Worm (Caenorhabditis elegans): ENCODE results near the gene nspg-9.

The nspg-9 gene

ce11 chrIV:14491135-14491534 lies 34.4 kb downstream of the nspg-9 start:
- TF ChIP-seq zag-1 (tag; optimal IDR thresholded peaks at IDR 0.05) (no peak), nfya-1 (tag; optimal IDR thresholded peaks at IDR 0.05; ENCODE audit: insufficient read depth) (peak; percentile 79)

ce11 chrIV:14495474-14495873 lies 38.8 kb downstream of the nspg-9 start:
- TF ChIP-seq R02D3.7 (tag; optimal IDR thresholded peaks at IDR 0.05) = no peak
- no peak for TF ChIP-seq eor-1 (tag; optimal IDR thresholded peaks at IDR 0.05)

DNA sequence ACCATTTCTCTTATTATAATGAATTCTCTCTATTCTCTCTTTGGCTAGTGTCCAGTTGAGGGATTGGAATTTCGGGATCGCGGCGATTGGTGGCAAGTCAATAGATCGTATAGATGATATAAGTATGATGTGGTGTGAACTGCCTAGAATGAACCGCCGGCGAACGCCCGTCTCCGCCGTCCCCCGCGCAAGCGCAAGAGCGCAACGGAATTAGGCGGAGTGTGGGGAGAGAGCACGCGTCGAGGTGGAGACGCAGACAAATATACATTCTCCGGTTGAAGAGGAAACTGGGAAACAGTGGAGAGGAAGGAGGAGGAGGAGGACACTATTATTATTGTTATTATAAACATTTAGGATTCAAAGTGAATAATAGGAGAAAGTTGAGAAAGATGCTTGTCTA lies 39.8 kb downstream of the nspg-9 start:
- no peak for TF ChIP-seq ceh-28 (tag; optimal IDR thresholded peaks at IDR 0.05)
- TF ChIP-seq hmg-11 (tag; optimal IDR thresholded peaks at IDR 0.05) = peak; percentile 51

- TF ChIP-seq lin-15B (tag; optimal IDR thresholded peaks at IDR 0.05) (no peak), nhr-28 (tag; optimal IDR thresholded peaks at IDR 0.05) (no peak), elt-3 (tag; optimal IDR thresholded peaks at IDR 0.05) (no peak), ztf-11 (tag; optimal IDR thresholded peaks at IDR 0.05) (no peak), nhr-11 (tag; optimal IDR thresholded peaks at IDR 0.05) (no peak), mml-1 (tag; optimal IDR thresholded peaks at IDR 0.05) (no peak), ceh-82 (tag; optimal IDR thresholded peaks at IDR 0.05) (no peak), snpc-4 (tag; optimal IDR thresholded peaks at IDR 0.05) (no peak), egl-5 (tag; optimal IDR thresholded peaks at IDR 0.05) (no peak), mdl-1 (tag; optimal IDR thresholded peaks at IDR 0.05) (no peak), nhr-67 (tag; optimal IDR thresholded peaks at IDR 0.05) (no peak), ceh-28 (tag; optimal IDR thresholded peaks at IDR 0.05) (no peak), elt-1 (tag; optimal IDR thresholded peaks at IDR 0.05) (no peak), egl-27 (tag; optimal IDR thresholded peaks at IDR 0.05) (no peak), hmg-11 (tag; optimal IDR thresholded peaks at IDR 0.05) (no peak), ZK546.5 (tag; optimal IDR thresholded peaks at IDR 0.05) (no peak), ama-1 (optimal IDR thresholded peaks at IDR 0.05) (no peak), daf-12 (tag; optimal IDR thresholded peaks at IDR 0.05) (no peak), nhr-25 (tag; optimal IDR thresholded peaks at IDR 0.05) (no peak), elt-2 (tag; optimal IDR thresholded peaks at IDR 0.05) (no peak)
These were observed 48.4 kb downstream of the nspg-9 start, which contains the start of gene tag-273 for ce11 chrIV:14505066-14505465. TSS of gene tag-273 (minus strand) at chrIV:14505166.

DNA sequence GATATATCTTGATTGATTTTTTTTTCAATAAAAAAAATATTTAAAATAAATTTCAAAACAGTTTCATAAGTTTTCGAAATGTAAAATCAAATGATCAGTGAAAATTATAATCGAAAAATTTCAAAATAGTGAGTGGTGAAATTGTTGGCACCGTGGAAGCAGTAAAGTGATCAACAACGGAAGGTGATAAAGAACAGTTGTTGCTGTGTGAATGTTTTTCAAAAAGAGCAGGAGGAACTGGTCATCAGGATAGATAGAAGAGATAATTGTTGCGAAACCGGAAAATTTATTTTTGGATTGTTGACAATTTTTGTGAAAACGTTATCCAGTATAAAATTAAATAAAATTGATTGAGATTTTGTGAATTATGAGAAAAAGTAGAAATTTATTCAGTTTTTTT lies 49.3 kb downstream of the nspg-9 start:
- TF ChIP-seq nhr-23 (tag; optimal IDR thresholded peaks at IDR 0.05) = no peak
- no peak for TF ChIP-seq fos-1 (tag; optimal IDR thresholded peaks at IDR 0.05)
- no peak for TF ChIP-seq nhr-237 (tag; optimal IDR thresholded peaks at IDR 0.05)
- TF ChIP-seq egl-5 (tag; optimal IDR thresholded peaks at IDR 0.05) = no peak
- no peak for TF ChIP-seq mdl-1 (tag; optimal IDR thresholded peaks at IDR 0.05)
- no peak for TF ChIP-seq nhr-28 (tag; optimal IDR thresholded peaks at IDR 0.05)
- TF ChIP-seq skn-1 (tag; optimal IDR thresholded peaks at IDR 0.05) = no peak
- no peak for TF ChIP-seq elt-1 (tag; optimal IDR thresholded peaks at IDR 0.05)
- TF ChIP-seq lin-39 (tag; optimal IDR thresholded peaks at IDR 0.05) = no peak
- no peak for TF ChIP-seq unc-39 (tag; optimal IDR thresholded peaks at IDR 0.05)
- no peak for TF ChIP-seq pha-4 (tag; optimal IDR thresholded peaks at IDR 0.05)
- no peak for TF ChIP-seq unc-62 (GFP tag; optimal IDR thresholded peaks at IDR 0.05)
- TF ChIP-seq daf-12 (tag; optimal IDR thresholded peaks at IDR 0.05) = no peak

- no peak for TF ChIP-seq lin-39 (tag; optimal IDR thresholded peaks at IDR 0.05)
- TF ChIP-seq pha-4 (tag; optimal IDR thresholded peaks at IDR 0.05) = peak; percentile 20
These were observed 50.3 kb downstream of the nspg-9 start for ce11 chrIV:14506995-14507394.

- TF ChIP-seq daf-12 (tag; optimal IDR thresholded peaks at IDR 0.05) = no peak
- no peak for TF ChIP-seq pha-4 (tag; optimal IDR thresholded peaks at IDR 0.05)
- TF ChIP-seq nhr-43 (tag; optimal IDR thresholded peaks at IDR 0.05; ENCODE audit: poor library complexity, severe bottlenecking) = no peak
- no peak for TF ChIP-seq fkh-2 (tag; optimal IDR thresholded peaks at IDR 0.05)
- TF ChIP-seq nhr-11 (tag; optimal IDR thresholded peaks at IDR 0.05) = no peak
- TF ChIP-seq elt-2 (tag; optimal IDR thresholded peaks at IDR 0.05) = no peak
- no peak for TF ChIP-seq fos-1 (tag; optimal IDR thresholded peaks at IDR 0.05)
- no peak for TF ChIP-seq snpc-4 (tag; optimal IDR thresholded peaks at IDR 0.05)
- TF ChIP-seq fkh-10 (GFP tag; optimal IDR thresholded peaks at IDR 0.05) = no peak
- no peak for TF ChIP-seq lin-39 (tag; optimal IDR thresholded peaks at IDR 0.05)
These were observed 55.7 kb downstream of the nspg-9 start, which contains the start of gene Y57G11A.5 for ce11 chrIV:14512405-14512804. TSS of gene Y57G11A.5 (minus strand) at chrIV:14512505.

Data from whole organism, L3 larva.